Worm (Caenorhabditis elegans) whole organism, early embryonic: ENCODE data around the gene Y43F8B.11.

Experiments
- B0310.2 ChIP-seq: sonication (generic microtip); optimal IDR thresholded peaks from 2 replicates; lab custom pipeline; 2016; ENCODE audit warnings: mild to moderate bottlenecking, missing genetic modification characterization, missing compliant biosample characterization
- ama-1 ChIP-seq: fragments of 150-350 bp; optimal IDR thresholded peaks from 2 replicates; lab custom pipeline; 2014
- ceh-13 ChIP-seq: fragments of 200-800 bp; sonication (Bioruptor generic); optimal IDR thresholded peaks from 2 replicates; lab custom pipeline; 2018; ENCODE audit warnings: mild to moderate bottlenecking, missing genetic modification characterization, missing compliant biosample characterization
- ets-7 ChIP-seq: sonication (generic microtip); optimal IDR thresholded peaks from 2 replicates; lab custom pipeline; 2016; ENCODE audit warnings: missing genotype, missing genetic modification characterization, missing compliant biosample characterization
- hmbx-1 ChIP-seq: sonication (generic microtip); optimal IDR thresholded peaks from 2 replicates; lab custom pipeline; 2016; ENCODE audit warnings: mild to moderate bottlenecking, missing genetic modification characterization, missing compliant biosample characterization
- tbx-11 ChIP-seq: fragments of 200-800 bp; sonication (Bioruptor generic); IDR thresholded peaks from 2 replicates; pipeline ENCODE4 v1.3.6; 2022; ENCODE audit warnings: missing genetic modification characterization, missing compliant biosample characterization
- tbx-37 ChIP-seq: fragments of 200-800 bp; sonication (Bioruptor generic); conservative IDR thresholded peaks from 2 replicates; pipeline ENCODE4 v1.3.6; 2022; ENCODE audit warnings: missing genetic modification reagents, missing genetic modification characterization, missing compliant biosample characterization
- tra-4 ChIP-seq: sonication (generic microtip); optimal IDR thresholded peaks from 2 replicates; lab custom pipeline; 2017; ENCODE audit warnings: missing genetic modification characterization, missing compliant biosample characterization

DNA sequence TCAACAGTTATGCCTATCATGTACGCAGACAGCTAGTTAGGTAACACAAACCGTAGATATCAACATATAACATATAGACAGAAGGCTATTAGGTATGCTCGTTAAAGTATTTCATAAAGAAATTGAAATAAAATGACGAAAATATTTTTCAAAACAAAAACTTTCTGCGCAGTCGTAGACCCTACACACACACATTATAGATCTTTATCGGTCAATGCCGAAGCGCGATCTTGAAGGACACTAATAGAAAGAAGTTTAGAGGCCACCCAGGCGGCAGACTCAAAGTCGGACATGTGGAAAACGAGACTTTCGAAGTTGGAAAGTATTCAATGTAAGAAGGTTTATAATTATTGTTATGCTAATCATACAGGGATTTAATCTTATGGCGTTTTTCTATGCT is 41.5 kb upstream of the Y43F8B.11 start:
- TF ChIP-seq tbx-11 (no peak), tbx-37 (GFP tag; lab: Robert Waterston, UW) (no peak), B0310.2 (tag; lab: Kevin White, UChicago) (no peak), ets-7 (tag; lab: Kevin White, UChicago) (no peak), ama-1 (lab: Kevin White, UChicago) (no peak), tra-4 (tag; lab: Kevin White, UChicago) (no peak), hmbx-1 (tag; lab: Kevin White, UChicago) (no peak), ceh-13 (GFP tag; lab: Kevin White, UChicago) (no peak)
